Worm (Caenorhabditis elegans) whole organism, L4 larva: Measurements from ENCODE around the gene nep-17.

Experiments
- aha-1 ChIP-seq: fragments of 150-350 bp; peaks from one replicate; lab custom pipeline; 2014; ENCODE audit warnings: missing biosample characterization, missing genetic modification characterization
- ama-1 ChIP-seq: fragments of 150-350 bp; optimal IDR thresholded peaks from 2 replicates; lab custom pipeline; 2014; ENCODE audit warnings: inconsistent platforms, mixed read lengths
- ceh-82 ChIP-seq: sonication (generic microtip); optimal IDR thresholded peaks from 2 replicates; lab custom pipeline; 2017; ENCODE audit warnings: missing biosample characterization, missing genetic modification characterization
- ces-1 ChIP-seq: fragments of 150-350 bp; sonication (generic microtip); optimal IDR thresholded peaks from 4 replicates; lab custom pipeline; 2014; ENCODE audit warnings: missing biosample characterization, missing genetic modification reagents, missing genetic modification characterization
- egl-27 ChIP-seq: sonication (generic microtip); optimal IDR thresholded peaks from 3 replicates; lab custom pipeline; 2017; ENCODE audit warnings: missing biosample characterization, missing genetic modification reagents, missing genetic modification characterization
- lim-7 ChIP-seq: fragments of 200-800 bp; sonication (Bioruptor generic); IDR thresholded peaks from 2 replicates; pipeline ENCODE4 v1.3.6; 2022; ENCODE audit warnings: missing genetic modification characterization, missing compliant biosample characterization
- lir-3 ChIP-seq: sonication (generic microtip); optimal IDR thresholded peaks from 2 replicates; lab custom pipeline; 2016; ENCODE audit warnings: mild to moderate bottlenecking, missing genetic modification characterization, missing compliant biosample characterization
- nhr-11 ChIP-seq: fragments of 150-350 bp; optimal IDR thresholded peaks from 2 replicates; lab custom pipeline; 2014; ENCODE audit warnings: missing biosample characterization, missing genetic modification characterization
- nhr-28 ChIP-seq: fragments of 150-350 bp; optimal IDR thresholded peaks from 2 replicates; lab custom pipeline; 2014; ENCODE audit warnings: missing biosample characterization, missing genetic modification characterization
- skn-1 ChIP-seq: fragments of 150-350 bp; optimal IDR thresholded peaks from 2 replicates; lab custom pipeline; 2014; ENCODE audit warnings: missing biosample characterization, missing genetic modification characterization

- peak; percentile 87 for TF ChIP-seq nhr-28 (tag; lab: Kevin White, UChicago)
- TF ChIP-seq ces-1 (GFP tag; lab: Kevin White, UChicago), result no peak
- TF ChIP-seq ceh-82, result no peak
- TF ChIP-seq aha-1, result peak; percentile 95
- no peak for TF ChIP-seq egl-27 (tag; lab: Kevin White, UChicago)
- no peak for TF ChIP-seq skn-1 (tag; lab: Kevin White, UChicago)
- TF ChIP-seq ama-1 (lab: Kevin White, UChicago), result no peak
- TF ChIP-seq nhr-11 (tag; lab: Kevin White, UChicago), result no peak
- no peak for TF ChIP-seq lim-7 (GFP tag; lab: Robert Waterston, UW)
- no peak for TF ChIP-seq lir-3 (tag; lab: Kevin White, UChicago)
Observed at ce11 chrII:13465381-13465838, 42.2 kb upstream of the nep-17 start.
